Fruit fly (Drosophila melanogaster) whole organism, embryonic: ENCODE results near the gene CG12519.

Experiments
- Abd-B ChIP-seq: fragments of 200-800 bp; sonication (Bioruptor generic); optimal IDR thresholded peaks from 2 replicates; lab custom pipeline; 2018; ENCODE audit warnings: missing biosample characterization, mild to moderate bottlenecking, missing genetic modification characterization, moderate library complexity
- Atf-2 ChIP-seq: fragments of 200-800 bp; sonication (Bioruptor generic); optimal IDR thresholded peaks from 2 replicates; lab custom pipeline; 2016; ENCODE audit warnings: missing biosample characterization, missing genetic modification characterization
- CG10431 ChIP-seq: fragments of 200-800 bp; sonication (Bioruptor generic); optimal IDR thresholded peaks from 3 replicates; lab custom pipeline; 2018; ENCODE audit warnings: missing biosample characterization, mild to moderate bottlenecking, missing genetic modification characterization
- CG11456 ChIP-seq: fragments of 200-800 bp; sonication (Bioruptor generic); IDR thresholded peaks from 3 replicates; pipeline ENCODE4 v1.3.6; 2022; ENCODE audit warnings: missing biosample characterization, missing genetic modification characterization
- CG11504 ChIP-seq: fragments of 200-800 bp; sonication (Bioruptor generic); optimal IDR thresholded peaks from 3 replicates; lab custom pipeline; 2019; ENCODE audit warnings: missing biosample characterization, mild to moderate bottlenecking, missing genetic modification characterization, moderate library complexity
- CG15696 ChIP-seq: fragments of 200-800 bp; sonication (Bioruptor generic); optimal IDR thresholded peaks from 2 replicates; lab custom pipeline; 2019; ENCODE audit warnings: missing biosample characterization, mild to moderate bottlenecking, missing genetic modification characterization, moderate library complexity
- CG18764 ChIP-seq: fragments of 200-800 bp; sonication (Bioruptor generic); optimal IDR thresholded peaks from 3 replicates; lab custom pipeline; 2016; ENCODE audit warnings: missing biosample characterization, missing genetic modification characterization
- CG2120 ChIP-seq: fragments of 200-800 bp; sonication (Bioruptor generic); optimal IDR thresholded peaks from 3 replicates; lab custom pipeline; 2016; ENCODE audit warnings: missing biosample characterization, missing genetic modification characterization
- CG30403 ChIP-seq: fragments of 200-800 bp; sonication (Bioruptor generic); optimal IDR thresholded peaks from 3 replicates; lab custom pipeline; 2016; ENCODE audit warnings: missing biosample characterization, missing genetic modification characterization
- CG30431 ChIP-seq: fragments of 200-800 bp; sonication (Bioruptor generic); optimal IDR thresholded peaks from 2 replicates; lab custom pipeline; 2017; ENCODE audit warnings: missing biosample characterization, missing genetic modification characterization
- CG4360 ChIP-seq: fragments of 200-800 bp; sonication (Bioruptor generic); IDR thresholded peaks from 2 replicates; pipeline ENCODE4 v1.3.6; 2022; ENCODE audit warnings: missing biosample characterization, missing genetic modification characterization
- CG43689 ChIP-seq: fragments of 200-800 bp; sonication (Bioruptor generic); IDR thresholded peaks from 2 replicates; pipeline ENCODE4 v1.3.6; 2022; ENCODE audit warnings: missing biosample characterization, missing genetic modification characterization
- CG4730 ChIP-seq: fragments of 200-800 bp; sonication (Bioruptor generic); IDR thresholded peaks from 2 replicates; pipeline ENCODE4 v1.3.6; 2022; ENCODE audit warnings: missing biosample characterization, missing genetic modification characterization
- CG7372 ChIP-seq: fragments of 200-800 bp; sonication (Bioruptor generic); IDR thresholded peaks from 2 replicates; pipeline ENCODE4 v1.3.6; 2022; ENCODE audit warnings: missing biosample characterization, missing genetic modification characterization
- CG8290 ChIP-seq, 3 experiments: fragments of 200-800 bp; sonication (Bioruptor generic); optimal IDR thresholded peaks; 2 replicates each; lab custom pipeline; 2016 to 2019; ENCODE audit warnings: missing biosample characterization in 3 of 3, missing genetic modification characterization in 3 of 3, mild to moderate bottlenecking in 2 of 3, moderate library complexity in 1 of 3
- Ets65A ChIP-seq: fragments of 200-800 bp; sonication (Bioruptor generic); peaks from one replicate; lab custom pipeline; 2016; ENCODE audit warnings: missing biosample characterization, missing genetic modification characterization
- Jarid2 ChIP-seq: fragments of 200-800 bp; sonication (Bioruptor generic); optimal IDR thresholded peaks from 3 replicates; lab custom pipeline; 2017; ENCODE audit warnings: mild to moderate bottlenecking, missing biosample characterization, missing genetic modification reagents, missing genetic modification characterization
- Nf-YB ChIP-seq: fragments of 200-800 bp; sonication (Bioruptor generic); optimal IDR thresholded peaks from 3 replicates; lab custom pipeline; 2019; ENCODE audit warnings: missing biosample characterization, mild to moderate bottlenecking, missing genetic modification characterization, moderate library complexity
- Opbp ChIP-seq: fragments of 200-800 bp; sonication (Bioruptor generic); IDR thresholded peaks from 3 replicates; pipeline ENCODE4 v1.3.6; 2022; ENCODE audit warnings: missing biosample characterization, missing genetic modification characterization; ENCODE audit not compliant: partially characterized antibody
- Optix ChIP-seq: fragments of 200-800 bp; sonication (Bioruptor generic); IDR thresholded peaks from 3 replicates; pipeline ENCODE4 v1.3.6; 2022; ENCODE audit warnings: missing biosample characterization, missing genetic modification characterization
- Rfx ChIP-seq: fragments of 200-800 bp; sonication (Bioruptor generic); IDR thresholded peaks from 2 replicates; pipeline ENCODE4 v1.3.6; 2022; ENCODE audit warnings: missing biosample characterization, missing genetic modification characterization
- Spps ChIP-seq: fragments of 200-800 bp; sonication (Bioruptor generic); optimal IDR thresholded peaks from 2 replicates; lab custom pipeline; 2018; ENCODE audit warnings: missing biosample characterization, mild to moderate bottlenecking, missing genetic modification characterization
- Stat92E ChIP-seq, 3 experiments: fragments of >200 bp in 2 of 3; fragments of 200-800 bp in 1 of 3; sonication (Bioruptor generic) in 1 of 3; optimal IDR thresholded peaks; 2 replicates each; lab custom pipeline; 2017 to 2019; ENCODE audit warnings: missing biosample characterization in 3 of 3, missing genetic modification characterization in 3 of 3, mild to moderate bottlenecking in 1 of 3, moderate library complexity in 1 of 3
- Usf ChIP-seq: fragments of 200-800 bp; sonication (Bioruptor generic); optimal IDR thresholded peaks from 2 replicates; lab custom pipeline; 2017; ENCODE audit warnings: missing genotype, missing biosample characterization, missing genetic modification characterization
- abd-A ChIP-seq: fragments of 200-800 bp; sonication (Bioruptor generic); optimal IDR thresholded peaks from 3 replicates; lab custom pipeline; 2019; ENCODE audit warnings: missing biosample characterization, mild to moderate bottlenecking, missing genetic modification characterization, moderate library complexity
- ase ChIP-seq: fragments of 200-800 bp; sonication (Bioruptor generic); IDR thresholded peaks from 3 replicates; pipeline ENCODE4 v1.3.6; 2022; ENCODE audit warnings: missing biosample characterization, missing genetic modification characterization
- ato ChIP-seq: fragments of 200-800 bp; sonication (Bioruptor generic); IDR thresholded peaks from 2 replicates; pipeline ENCODE4 v1.3.6; 2022; ENCODE audit warnings: missing biosample characterization, missing genetic modification characterization; ENCODE audit not compliant: partially characterized antibody
- ci ChIP-seq: fragments of 200-800 bp; sonication (Bioruptor generic); IDR thresholded peaks from 3 replicates; pipeline ENCODE4 v1.3.6; 2022; ENCODE audit warnings: missing biosample characterization, missing genetic modification characterization
- disco-r ChIP-seq: fragments of 200-800 bp; sonication (Bioruptor generic); optimal IDR thresholded peaks from 2 replicates; lab custom pipeline; 2016; ENCODE audit warnings: missing biosample characterization, missing genetic modification characterization
- exex ChIP-seq: fragments of 200-800 bp; sonication (Bioruptor generic); optimal IDR thresholded peaks from 4 replicates; lab custom pipeline; 2018; ENCODE audit warnings: missing biosample characterization, mild to moderate bottlenecking, missing genetic modification characterization, moderate library complexity
- fd102C ChIP-seq: fragments of 200-800 bp; sonication (Bioruptor generic); optimal IDR thresholded peaks from 2 replicates; lab custom pipeline; 2018; ENCODE audit warnings: missing biosample characterization, mild to moderate bottlenecking, missing genetic modification characterization, moderate library complexity
- ham ChIP-seq: fragments of 200-800 bp; sonication (Bioruptor generic); IDR thresholded peaks from 2 replicates; pipeline ENCODE4 v1.3.6; 2022; ENCODE audit warnings: missing biosample characterization, missing genetic modification characterization
- her ChIP-seq: fragments of 200-800 bp; sonication (Bioruptor generic); optimal IDR thresholded peaks from 2 replicates; lab custom pipeline; 2016; ENCODE audit warnings: missing biosample characterization, missing genetic modification characterization
- kah ChIP-seq: fragments of 200-800 bp; sonication (Bioruptor generic); optimal IDR thresholded peaks from 2 replicates; lab custom pipeline; 2018; ENCODE audit warnings: missing biosample characterization, mild to moderate bottlenecking, missing genetic modification characterization
- lab ChIP-seq: fragments of 200-800 bp; sonication (Bioruptor generic); optimal IDR thresholded peaks from 3 replicates; lab custom pipeline; 2017; ENCODE audit warnings: missing biosample characterization, missing genetic modification characterization, mild to moderate bottlenecking, moderate library complexity, missing genetic modification reagents
- mam ChIP-seq: fragments of 200-800 bp; sonication (Bioruptor generic); optimal IDR thresholded peaks from 3 replicates; lab custom pipeline; 2016; ENCODE audit warnings: missing biosample characterization, missing genetic modification characterization
- mirr ChIP-seq: fragments of 200-800 bp; sonication (Bioruptor generic); optimal IDR thresholded peaks from 3 replicates; lab custom pipeline; 2018; ENCODE audit warnings: missing biosample characterization, mild to moderate bottlenecking, missing genetic modification characterization
- org-1 ChIP-seq: fragments of 200-800 bp; sonication (Bioruptor generic); optimal IDR thresholded peaks from 2 replicates; lab custom pipeline; 2017; ENCODE audit warnings: missing biosample characterization, missing genetic modification characterization
- pb ChIP-seq: fragments of 200-800 bp; sonication (Bioruptor generic); optimal IDR thresholded peaks from 3 replicates; lab custom pipeline; 2016; ENCODE audit warnings: missing biosample characterization, missing genetic modification characterization
- pfk ChIP-seq: fragments of 200-800 bp; sonication (Bioruptor generic); optimal IDR thresholded peaks from 2 replicates; lab custom pipeline; 2018; ENCODE audit warnings: missing biosample characterization, mild to moderate bottlenecking, missing genetic modification characterization, moderate library complexity
- pzg ChIP-seq: fragments of 200-800 bp; sonication (Bioruptor generic); optimal IDR thresholded peaks from 3 replicates; lab custom pipeline; 2018; ENCODE audit warnings: missing biosample characterization, mild to moderate bottlenecking, missing genetic modification characterization, moderate library complexity
- sc ChIP-seq, 3 experiments: fragments of >200 bp in 2 of 3; fragments of 200-800 bp in 1 of 3; sonication (Bioruptor generic) in 1 of 3; optimal IDR thresholded peaks; 2 replicates in 2 of 3; 3 replicates in 1 of 3; lab custom pipeline; 2017; ENCODE audit warnings: mild to moderate bottlenecking in 1 of 3, missing biosample characterization in 1 of 3, missing genetic modification characterization in 1 of 3, missing genetic modification reagents in 1 of 3
- scrt ChIP-seq: fragments of 200-800 bp; sonication (Bioruptor generic); optimal IDR thresholded peaks from 2 replicates; lab custom pipeline; 2018; ENCODE audit warnings: missing biosample characterization, mild to moderate bottlenecking, missing genetic modification characterization, moderate library complexity
- sim ChIP-seq: fragments of 200-800 bp; sonication (Bioruptor generic); IDR thresholded peaks from 2 replicates; pipeline ENCODE4 v1.3.6; 2022; ENCODE audit warnings: missing biosample characterization, missing genetic modification characterization
- ssp ChIP-seq: fragments of 200-800 bp; sonication (Bioruptor generic); IDR thresholded peaks from 2 replicates; pipeline ENCODE4 v1.3.6; 2022; ENCODE audit warnings: missing biosample characterization, missing genetic modification characterization
- stwl ChIP-seq: fragments of 200-800 bp; sonication (Bioruptor generic); optimal IDR thresholded peaks from 3 replicates; lab custom pipeline; 2018; ENCODE audit warnings: missing biosample characterization, mild to moderate bottlenecking, missing genetic modification characterization, moderate library complexity
- tin ChIP-seq: fragments of 200-800 bp; sonication (Bioruptor generic); optimal IDR thresholded peaks from 3 replicates; lab custom pipeline; 2016; ENCODE audit warnings: missing biosample characterization, missing genetic modification characterization
- unpg ChIP-seq: fragments of 200-800 bp; sonication (Bioruptor generic); optimal IDR thresholded peaks from 3 replicates; lab custom pipeline; 2018; ENCODE audit warnings: missing biosample characterization, mild to moderate bottlenecking, missing genetic modification characterization, moderate library complexity
- vnd ChIP-seq: fragments of 200-800 bp; sonication (Bioruptor generic); IDR thresholded peaks from 3 replicates; pipeline ENCODE4 v1.3.6; 2022; ENCODE audit warnings: missing biosample characterization, missing genetic modification characterization; ENCODE audit not compliant: partially characterized antibody

The CG12519 gene

DNA sequence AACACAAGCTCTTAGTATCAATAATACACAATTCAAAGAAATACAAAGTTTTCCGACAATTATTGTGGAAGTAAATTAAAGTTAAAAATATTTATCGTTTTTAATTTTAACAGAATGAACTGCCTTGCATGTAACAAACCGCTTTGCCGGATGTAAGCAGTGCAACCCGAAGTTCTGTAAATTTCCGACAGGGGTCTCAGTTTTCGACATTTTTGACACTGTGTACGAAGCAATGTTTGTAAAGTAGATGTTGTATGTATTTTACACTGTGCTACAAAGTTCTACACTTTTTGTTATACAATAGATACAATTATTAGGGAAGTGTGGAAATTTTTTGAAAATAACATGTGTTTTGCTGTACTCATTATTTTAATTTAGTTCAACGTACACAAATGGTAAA is 44.3 kb downstream of the CG12519 start (continued):
- TF ChIP-seq CG4730 (GFP tag; lab: Robert Waterston, UW): peak; percentile 95
- peak; percentile 100 for TF ChIP-seq Ets65A
- peak; percentile 91 for TF ChIP-seq tin
- peak; percentile 15 for TF ChIP-seq pzg (GFP tag; lab: Kevin White, UChicago)
- TF ChIP-seq vnd (GFP tag; lab: Robert Waterston, UW): peak; percentile 49; the same call in 2 of the 3 replicates
- TF ChIP-seq abd-A (tag; lab: Kevin White, UChicago): no peak
- TF ChIP-seq mirr (GFP tag; lab: Kevin White, UChicago): peak; percentile 90
- TF ChIP-seq ato (GFP tag; lab: Robert Waterston, UW): peak; percentile 50; the same call in 1 of the 2 replicates
- TF ChIP-seq Usf (GFP tag; lab: Kevin White, UChicago): peak; percentile 70
- TF ChIP-seq pb (GFP tag; lab: Kevin White, UChicago): peak; percentile 95
- peak; percentile 93 for TF ChIP-seq lab (GFP tag; lab: Kevin White, UChicago)
- TF ChIP-seq CG8290 (GFP tag; optimal IDR thresholded peaks at IDR 0.05; lab: Kevin White, UChicago): peak; percentile 95
- peak; percentile 57 to 89 for TF ChIP-seq CG8290 (tag; optimal IDR thresholded peaks at IDR 0.05; lab: Kevin White, UChicago)
- peak; percentile 90 for TF ChIP-seq CG30403 (GFP tag; lab: Kevin White, UChicago)
- peak; percentile 95 for TF ChIP-seq mam (GFP tag; lab: Kevin White, UChicago)
- TF ChIP-seq unpg: peak; percentile 88
- no peak for TF ChIP-seq Stat92E (GFP tag; optimal IDR thresholded peaks at IDR 0.05; lab: Kevin White, UChicago)
- TF ChIP-seq Opbp: peak; percentile 53; the same call in 1 of the 3 replicates
- peak; percentile 89 for TF ChIP-seq CG18764 (GFP tag; lab: Kevin White, UChicago)
- peak; percentile 99 for TF ChIP-seq CG11456 (GFP tag; lab: Robert Waterston, UW)
- TF ChIP-seq CG7372 (GFP tag; lab: Robert Waterston, UW): peak; percentile 91
- TF ChIP-seq ci (GFP tag; lab: Robert Waterston, UW): peak; percentile 96
- peak; percentile 84 for TF ChIP-seq her
- TF ChIP-seq CG10431 (GFP tag; lab: Kevin White, UChicago): no peak
- TF ChIP-seq Spps (tag; lab: Kevin White, UChicago): peak; percentile 19
- TF ChIP-seq sc (optimal IDR thresholded peaks at IDR 0.05; lab: Kevin White, UChicago): no peak
- peak; percentile 46 for TF ChIP-seq sc (GFP tag; optimal IDR thresholded peaks at IDR 0.05; lab: Kevin White, UChicago)
- TF ChIP-seq pfk (GFP tag; lab: Kevin White, UChicago): peak; percentile 62
- TF ChIP-seq Nf-YB (GFP tag; lab: Kevin White, UChicago): no peak
- TF ChIP-seq CG30431 (GFP tag; lab: Kevin White, UChicago): peak; percentile 91
- TF ChIP-seq ham (GFP tag; lab: Robert Waterston, UW): peak; percentile 92
- TF ChIP-seq ase (GFP tag; lab: Robert Waterston, UW): peak; percentile 95
- peak; percentile 88 for TF ChIP-seq CG43689 (GFP tag; lab: Robert Waterston, UW)
- TF ChIP-seq fd102C: peak; percentile 83
- TF ChIP-seq Atf-2 (GFP tag; lab: Kevin White, UChicago): peak; percentile 76
- no peak for TF ChIP-seq exex (tag; lab: Kevin White, UChicago)
- peak; percentile 80 for TF ChIP-seq CG11504 (tag; lab: Kevin White, UChicago)
- TF ChIP-seq CG15696 (tag; lab: Kevin White, UChicago): peak; percentile 75
- peak; percentile 88 for TF ChIP-seq Abd-B (GFP tag; lab: Kevin White, UChicago)
- peak; percentile 64 for TF ChIP-seq scrt
- no peak for TF ChIP-seq kah
- TF ChIP-seq ssp (GFP tag; lab: Robert Waterston, UW): peak; percentile 89
- TF ChIP-seq CG2120 (GFP tag; lab: Kevin White, UChicago): peak; percentile 72
- TF ChIP-seq stwl (tag; lab: Kevin White, UChicago): peak; percentile 98
- peak; percentile 98 for TF ChIP-seq Rfx (GFP tag; lab: Robert Waterston, UW)
- peak; percentile 76 for TF ChIP-seq org-1
- TF ChIP-seq CG4360 (GFP tag; lab: Robert Waterston, UW): no peak
- peak; percentile 50 for TF ChIP-seq sim (GFP tag; lab: Robert Waterston, UW)
- TF ChIP-seq disco-r (GFP tag; lab: Kevin White, UChicago): peak; percentile 93
- peak; percentile 90 for TF ChIP-seq Optix (GFP tag; lab: Robert Waterston, UW)
- peak; percentile 73 for TF ChIP-seq Jarid2 (GFP tag; lab: Kevin White, UChicago)
